Fruit fly (Drosophila melanogaster) whole organism, pupa: ENCODE measurements around the gene CG33158.
A peak's percentile ranks its signal among the peaks of the same experiment; 100 is the strongest.

Experiments used
- CG10348 ChIP-seq: fragments of 200-800 bp; sonication (Bioruptor generic); IDR thresholded peaks from 2 replicates; pipeline ENCODE4 v1.3.6; 2022; ENCODE audit warnings: missing biosample characterization, missing genetic modification characterization
- CG13204 ChIP-seq: fragments of 200-800 bp; sonication (Bioruptor generic); optimal IDR thresholded peaks from 2 replicates; lab custom pipeline; 2018; ENCODE audit warnings: missing biosample characterization, mild to moderate bottlenecking, missing genetic modification characterization, moderate library complexity
- CG14655 ChIP-seq: fragments of 200-800 bp; sonication (Bioruptor generic); optimal IDR thresholded peaks from 3 replicates; lab custom pipeline; 2017; ENCODE audit warnings: mild to moderate bottlenecking, missing biosample characterization, missing genetic modification reagents, missing genetic modification characterization
- CG15710 ChIP-seq: fragments of 200-800 bp; sonication (Bioruptor generic); optimal IDR thresholded peaks from 2 replicates; lab custom pipeline; 2018; ENCODE audit warnings: missing biosample characterization, mild to moderate bottlenecking, missing genetic modification characterization, moderate library complexity
- CG17806 ChIP-seq: fragments of 200-800 bp; sonication (Bioruptor generic); optimal IDR thresholded peaks from 2 replicates; lab custom pipeline; 2018; ENCODE audit warnings: missing biosample characterization, mild to moderate bottlenecking, missing genetic modification characterization, moderate library complexity
- CG32121 ChIP-seq: fragments of 200-800 bp; sonication (Bioruptor generic); IDR thresholded peaks from 2 replicates; pipeline ENCODE4 v1.3.6; 2022; ENCODE audit warnings: missing biosample characterization, missing genetic modification characterization
- CG4496 ChIP-seq: fragments of 200-800 bp; sonication (Bioruptor generic); IDR thresholded peaks from 3 replicates; pipeline ENCODE4 v1.3.6; 2022; ENCODE audit warnings: missing biosample characterization, missing genetic modification characterization
- CG8159 ChIP-seq: fragments of 200-800 bp; sonication (Bioruptor generic); optimal IDR thresholded peaks from 3 replicates; lab custom pipeline; 2018; ENCODE audit warnings: missing biosample characterization, mild to moderate bottlenecking, missing genetic modification characterization, moderate library complexity
- CG8301 ChIP-seq: fragments of 200-800 bp; sonication (Bioruptor generic); optimal IDR thresholded peaks from 2 replicates; lab custom pipeline; 2018; ENCODE audit warnings: missing biosample characterization, mild to moderate bottlenecking, missing genetic modification characterization
- D1 ChIP-seq: fragments of 200-800 bp; sonication (Bioruptor generic); optimal IDR thresholded peaks from 2 replicates; lab custom pipeline; 2018; ENCODE audit warnings: missing biosample characterization, mild to moderate bottlenecking, missing genetic modification characterization, moderate library complexity
- EcR ChIP-seq: fragments of 200-800 bp; sonication (Bioruptor generic); optimal IDR thresholded peaks from 3 replicates; lab custom pipeline; 2019; ENCODE audit warnings: missing biosample characterization, missing genetic modification characterization, mild to moderate bottlenecking, moderate library complexity, missing genetic modification reagents
- Ets98B ChIP-seq: fragments of 200-800 bp; sonication (Bioruptor generic); IDR thresholded peaks from 2 replicates; pipeline ENCODE4 v1.3.6; 2022; ENCODE audit warnings: missing biosample characterization, missing genetic modification characterization
- Pif1A ChIP-seq: fragments of 200-800 bp; sonication (Bioruptor generic); optimal IDR thresholded peaks from 3 replicates; lab custom pipeline; 2016; ENCODE audit warnings: missing biosample characterization, missing genetic modification characterization
- Pif1B ChIP-seq: fragments of 200-800 bp; sonication (Bioruptor generic); optimal IDR thresholded peaks from 3 replicates; lab custom pipeline; 2016; ENCODE audit warnings: missing biosample characterization, missing genetic modification characterization
- fd96Ca ChIP-seq: fragments of 200-800 bp; sonication (Bioruptor generic); IDR thresholded peaks from 3 replicates; pipeline ENCODE4 v1.3.6; 2022; ENCODE audit warnings: missing biosample characterization, missing genetic modification characterization
- gl ChIP-seq: fragments of 200-800 bp; sonication (Bioruptor generic); optimal IDR thresholded peaks from 2 replicates; lab custom pipeline; 2018; ENCODE audit warnings: missing biosample characterization, mild to moderate bottlenecking, missing genetic modification characterization
- rn ChIP-seq: fragments of 200-800 bp; sonication (Bioruptor generic); IDR thresholded peaks from 2 replicates; pipeline ENCODE4 v1.3.6; 2022; ENCODE audit warnings: missing biosample characterization, missing genetic modification characterization

The CG33158 gene

dm6 chr3L:16542998-16543624 is 123.7 kb downstream of the CG33158 start, which contains the start of gene CG43373:
Gene CG43373, minus strand, starts transcription at chr3L:16543370.
- TF ChIP-seq CG10348 (GFP tag; lab: Robert Waterston, UW) (no peak), fd96Ca (GFP tag; lab: Robert Waterston, UW) (0 out of 3 replicates have a peak, but pooled peaks have one; percentile 17), Pif1A (no peak)

dm6 chr3L:16544220-16544619 is 124.8 kb downstream of the CG33158 start:
- TF ChIP-seq rn (GFP tag; lab: Robert Waterston, UW) (no peak), EcR (GFP tag; lab: Kevin White, UChicago) (no peak), CG32121 (GFP tag; lab: Robert Waterston, UW) (no peak), CG13204 (GFP tag; lab: Kevin White, UChicago) (no peak), Ets98B (GFP tag; lab: Robert Waterston, UW) (no peak), CG8301 (tag; lab: Kevin White, UChicago) (no peak), fd96Ca (GFP tag; lab: Robert Waterston, UW) (no peak), CG15710 (tag; lab: Kevin White, UChicago) (no peak), Pif1B (no peak), CG8159 (tag; lab: Kevin White, UChicago) (no peak)

dm6 chr3L:16545511-16545910 is 126.1 kb downstream of the CG33158 start, which contains the start of gene CG13033:
Gene CG13033, minus strand, starts transcription at chr3L:16545628.
- TF ChIP-seq Pif1B = no peak
- TF ChIP-seq CG10348 (GFP tag; lab: Robert Waterston, UW) = no peak

dm6 chr3L:16546159-16546558 is 126.8 kb downstream of the CG33158 start:
- no peak for TF ChIP-seq CG4496 (GFP tag; lab: Robert Waterston, UW)
- TF ChIP-seq D1 (tag; lab: Kevin White, UChicago) = no peak
- no peak for TF ChIP-seq rn (GFP tag; lab: Robert Waterston, UW)
- TF ChIP-seq CG14655 (GFP tag; lab: Kevin White, UChicago) = no peak
- no peak for TF ChIP-seq fd96Ca (GFP tag; lab: Robert Waterston, UW)
- TF ChIP-seq CG17806 = no peak
- TF ChIP-seq EcR (GFP tag; lab: Kevin White, UChicago) = no peak
- TF ChIP-seq CG32121 (GFP tag; lab: Robert Waterston, UW) = no peak
- TF ChIP-seq gl (tag; lab: Kevin White, UChicago) = no peak
- no peak for TF ChIP-seq CG10348 (GFP tag; lab: Robert Waterston, UW)
- TF ChIP-seq Ets98B (GFP tag; lab: Robert Waterston, UW) = no peak
